Fruit fly (Drosophila melanogaster): ENCODE data around the gene CG14440.

DNA sequence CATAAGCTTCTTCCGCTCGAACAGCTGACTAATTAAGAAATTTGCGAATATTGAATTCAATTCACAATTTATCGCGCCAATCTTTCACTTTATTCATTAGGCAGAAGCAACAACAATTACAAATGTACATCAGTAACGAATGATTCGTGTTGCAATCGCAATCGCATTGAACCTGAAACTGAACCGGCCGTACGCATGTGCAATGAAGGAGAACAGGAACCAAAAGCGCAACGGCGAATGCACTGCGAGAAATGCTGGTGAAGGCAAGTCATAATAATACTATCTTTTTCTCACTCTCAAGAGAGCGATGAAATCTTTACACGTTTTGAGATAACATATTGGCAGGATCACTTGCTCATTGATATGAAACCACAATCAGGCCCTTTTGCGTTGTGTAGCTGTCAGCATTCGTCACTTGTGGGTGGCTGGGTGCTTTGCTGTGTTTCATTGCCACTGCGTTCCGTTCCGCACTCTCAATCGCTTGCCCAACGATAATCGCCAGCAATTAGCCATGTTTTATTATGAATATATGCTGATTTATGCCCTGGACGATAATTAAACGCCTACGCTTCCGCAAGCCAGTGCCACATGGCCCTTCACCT is 26.6 kb upstream of the CG14440 start:
- no peak for TF ChIP-seq ovo (GFP tag; optimal IDR thresholded peaks at IDR 0.05)
- TF ChIP-seq CG1620 (GFP tag; optimal IDR thresholded peaks at IDR 0.05) = no peak
- no peak for TF ChIP-seq kay (GFP tag; ENCODE audit: borderline replicate concordance)
- no peak for TF ChIP-seq CG11617 (GFP tag; optimal IDR thresholded peaks at IDR 0.05)
- no peak for TF ChIP-seq CG33017 (tag; optimal IDR thresholded peaks at IDR 0.05)
- no peak for TF ChIP-seq tj (GFP tag; optimal IDR thresholded peaks at IDR 0.05)
- TF ChIP-seq toe (GFP tag; optimal IDR thresholded peaks at IDR 0.05) = no peak
- no peak for TF ChIP-seq pad (GFP tag; optimal IDR thresholded peaks at IDR 0.05)
